Fruit fly (Drosophila melanogaster): ENCODE results near the gene Drsl6.

- TF ChIP-seq CG10348 (GFP tag; IDR thresholded peaks at IDR 0.05) (no peak), CG15710 (tag; optimal IDR thresholded peaks at IDR 0.05) (peak; percentile 70), rn (GFP tag; IDR thresholded peaks at IDR 0.05) (no peak), Snoo (tag; optimal IDR thresholded peaks at IDR 0.05) (no peak)
Measured at dm6 chr3L:3338028-3338855, 2.0 kb upstream of the Drsl6 start.
